Fruit fly (Drosophila melanogaster) whole organism, embryonic: ENCODE measurements around the gene CG9471.

Source experiments
- Bgb ChIP-seq: fragments of 200-800 bp; sonication (Bioruptor generic); IDR thresholded peaks from 2 replicates; pipeline ENCODE4 v1.3.6; 2022; ENCODE audit warnings: missing biosample characterization, missing genetic modification characterization; ENCODE audit not compliant: partially characterized antibody
- BtbVII ChIP-seq: fragments of 200-800 bp; sonication (Bioruptor generic); optimal IDR thresholded peaks from 3 replicates; lab custom pipeline; 2017; ENCODE audit warnings: missing biosample characterization, mild to moderate bottlenecking, missing genetic modification characterization
- CG10147 ChIP-seq: fragments of 200-800 bp; sonication (Bioruptor generic); optimal IDR thresholded peaks from 2 replicates; lab custom pipeline; 2019; ENCODE audit warnings: missing biosample characterization, mild to moderate bottlenecking, missing genetic modification characterization, moderate library complexity
- CG12104 ChIP-seq: fragments of 200-800 bp; sonication (Bioruptor generic); optimal IDR thresholded peaks from 3 replicates; lab custom pipeline; 2016; ENCODE audit warnings: missing biosample characterization, missing genetic modification characterization
- CG13123 ChIP-seq: fragments of 200-800 bp; sonication (Bioruptor generic); optimal IDR thresholded peaks from 2 replicates; lab custom pipeline; 2016; ENCODE audit warnings: missing biosample characterization, missing genetic modification characterization
- CG16863 ChIP-seq: fragments of 200-800 bp; sonication (Bioruptor generic); optimal IDR thresholded peaks from 3 replicates; lab custom pipeline; 2016; ENCODE audit warnings: missing biosample characterization, missing genetic modification characterization
- CG17912 ChIP-seq: fragments of 200-800 bp; sonication (Bioruptor generic); optimal IDR thresholded peaks from 2 replicates; lab custom pipeline; 2018; ENCODE audit warnings: missing biosample characterization, mild to moderate bottlenecking, missing genetic modification characterization
- CG1832 ChIP-seq: fragments of 200-800 bp; sonication (Bioruptor generic); optimal IDR thresholded peaks from 2 replicates; lab custom pipeline; 2017; ENCODE audit warnings: missing biosample characterization, mild to moderate bottlenecking, missing genetic modification characterization, inconsistent platforms
- CG18764 ChIP-seq: fragments of 200-800 bp; sonication (Bioruptor generic); optimal IDR thresholded peaks from 3 replicates; lab custom pipeline; 2016; ENCODE audit warnings: missing biosample characterization, missing genetic modification characterization
- CG32767 ChIP-seq: fragments of 200-800 bp; sonication (Bioruptor generic); IDR thresholded peaks from 2 replicates; pipeline ENCODE4 v1.3.6; 2022; ENCODE audit warnings: missing biosample characterization, missing genetic modification characterization
- CG33557 ChIP-seq: fragments of 200-800 bp; sonication (Bioruptor generic); optimal IDR thresholded peaks from 2 replicates; lab custom pipeline; 2019; ENCODE audit warnings: missing biosample characterization, mild to moderate bottlenecking, missing genetic modification characterization, moderate library complexity
- CG6683 ChIP-seq: fragments of 200-800 bp; sonication (Bioruptor generic); optimal IDR thresholded peaks from 2 replicates; lab custom pipeline; 2017; ENCODE audit warnings: missing biosample characterization, mild to moderate bottlenecking, missing genetic modification characterization, missing genetic modification reagents
- CG7556 ChIP-seq: fragments of 200-800 bp; sonication (Bioruptor generic); optimal IDR thresholded peaks from 2 replicates; lab custom pipeline; 2017; ENCODE audit warnings: missing biosample characterization, mild to moderate bottlenecking, missing genetic modification characterization
- CG7745 ChIP-seq: fragments of 200-800 bp; sonication (Bioruptor generic); optimal IDR thresholded peaks from 2 replicates; lab custom pipeline; 2018; ENCODE audit warnings: missing biosample characterization, mild to moderate bottlenecking, missing genetic modification characterization, moderate library complexity
- CG8944 ChIP-seq: fragments of 200-800 bp; sonication (Bioruptor generic); optimal IDR thresholded peaks from 3 replicates; lab custom pipeline; 2016; ENCODE audit warnings: missing biosample characterization, missing genetic modification characterization
- CoRest ChIP-seq: fragments of 200-800 bp; sonication (Bioruptor generic); optimal IDR thresholded peaks from 3 replicates; lab custom pipeline; 2018; ENCODE audit warnings: missing biosample characterization, mild to moderate bottlenecking, missing genetic modification characterization, moderate library complexity
- CrebB ChIP-seq: fragments of 200-800 bp; sonication (Bioruptor generic); optimal IDR thresholded peaks from 3 replicates; lab custom pipeline; 2018; ENCODE audit warnings: missing biosample characterization, mild to moderate bottlenecking, missing genetic modification characterization
- Dip3 ChIP-seq: fragments of 200-800 bp; sonication (Bioruptor generic); optimal IDR thresholded peaks from 3 replicates; lab custom pipeline; 2016; ENCODE audit warnings: missing biosample characterization, missing genetic modification characterization
- Dp ChIP-seq: fragments of 200-800 bp; sonication (Bioruptor generic); optimal IDR thresholded peaks from 2 replicates; lab custom pipeline; 2018; ENCODE audit warnings: missing biosample characterization, mild to moderate bottlenecking, missing genetic modification characterization, moderate library complexity
- GATAe ChIP-seq: fragments of 200-800 bp; sonication (Bioruptor generic); conservative IDR thresholded peaks from 2 replicates; pipeline ENCODE4 v1.3.6; 2022; ENCODE audit warnings: missing biosample characterization, missing genetic modification characterization
- Hand ChIP-seq: fragments of 200-800 bp; sonication (Bioruptor generic); optimal IDR thresholded peaks from 2 replicates; lab custom pipeline; 2017; ENCODE audit warnings: mild to moderate bottlenecking, missing biosample characterization, missing genetic modification reagents, missing genetic modification characterization
- Mad ChIP-seq: fragments of 200-800 bp; sonication (Bioruptor generic); optimal IDR thresholded peaks from 2 replicates; lab custom pipeline; 2016; ENCODE audit warnings: missing biosample characterization, missing genetic modification characterization
- Nf-YB ChIP-seq: fragments of 200-800 bp; sonication (Bioruptor generic); optimal IDR thresholded peaks from 3 replicates; lab custom pipeline; 2019; ENCODE audit warnings: missing biosample characterization, mild to moderate bottlenecking, missing genetic modification characterization, moderate library complexity
- Oli ChIP-seq: fragments of 200-800 bp; sonication (Bioruptor generic); optimal IDR thresholded peaks from 2 replicates; lab custom pipeline; 2018; ENCODE audit warnings: missing biosample characterization, mild to moderate bottlenecking, missing genetic modification characterization, moderate library complexity
- Poxn ChIP-seq: fragments of 200-800 bp; sonication (Bioruptor generic); IDR thresholded peaks from 2 replicates; pipeline ENCODE4 v1.3.6; 2022; ENCODE audit warnings: missing biosample characterization, missing genetic modification characterization
- Spps ChIP-seq: fragments of 200-800 bp; sonication (Bioruptor generic); optimal IDR thresholded peaks from 2 replicates; lab custom pipeline; 2018; ENCODE audit warnings: missing biosample characterization, mild to moderate bottlenecking, missing genetic modification characterization
- Vsx1 ChIP-seq: fragments of 200-800 bp; sonication (Bioruptor generic); optimal IDR thresholded peaks from 2 replicates; lab custom pipeline; 2017; ENCODE audit warnings: missing biosample characterization, mild to moderate bottlenecking, missing genetic modification characterization, missing genetic modification reagents
- ac ChIP-seq: fragments of 200-800 bp; sonication (Bioruptor generic); optimal IDR thresholded peaks from 3 replicates; lab custom pipeline; 2017; ENCODE audit warnings: missing biosample characterization, mild to moderate bottlenecking, missing genetic modification characterization
- ato ChIP-seq: fragments of 200-800 bp; sonication (Bioruptor generic); IDR thresholded peaks from 2 replicates; pipeline ENCODE4 v1.3.6; 2022; ENCODE audit warnings: missing biosample characterization, missing genetic modification characterization; ENCODE audit not compliant: partially characterized antibody
- az2 ChIP-seq: fragments of 200-800 bp; sonication (Bioruptor generic); optimal IDR thresholded peaks from 3 replicates; lab custom pipeline; 2016; ENCODE audit warnings: missing biosample characterization, missing genetic modification characterization
- bab2 ChIP-seq: fragments of 200-800 bp; sonication (Bioruptor generic); optimal IDR thresholded peaks from 2 replicates; lab custom pipeline; 2016; ENCODE audit warnings: missing biosample characterization, missing genetic modification characterization
- cas ChIP-seq: fragments of 200-800 bp; sonication (Bioruptor generic); IDR thresholded peaks from 2 replicates; pipeline ENCODE4 v1.3.6; 2022; ENCODE audit warnings: missing biosample characterization, missing genetic modification characterization
- croc ChIP-seq: fragments of 200-800 bp; sonication (Bioruptor generic); conservative IDR thresholded peaks from 3 replicates; pipeline ENCODE4 v1.3.6; 2022; ENCODE audit warnings: missing biosample characterization, missing genetic modification characterization
- cwo ChIP-seq: fragments of 200-800 bp; sonication (Bioruptor generic); optimal IDR thresholded peaks from 3 replicates; lab custom pipeline; 2017; ENCODE audit warnings: missing biosample characterization, missing genetic modification characterization, mild to moderate bottlenecking, moderate library complexity, missing genetic modification reagents
- dm ChIP-seq: fragments of 200-800 bp; sonication (Bioruptor generic); optimal IDR thresholded peaks from 3 replicates; lab custom pipeline; 2016; ENCODE audit warnings: missing biosample characterization, missing genetic modification characterization
- gcm ChIP-seq: fragments of 200-800 bp; sonication (Bioruptor generic); optimal IDR thresholded peaks from 2 replicates; lab custom pipeline; 2019; ENCODE audit warnings: missing biosample characterization, mild to moderate bottlenecking, missing genetic modification characterization, moderate library complexity
- hkb ChIP-seq, 2 experiments: fragments of 200-800 bp in 1 of 2; fragments of >200 bp in 1 of 2; sonication (Bioruptor generic) in 1 of 2; IDR thresholded peaks in 1 of 2; optimal IDR thresholded peaks in 1 of 2; 2 replicates each; pipeline versions ENCODE4 v1.3.6 to Lab custom; 2017 to 2022; ENCODE audit warnings: missing biosample characterization in 1 of 2, missing genetic modification characterization in 1 of 2
- jumu ChIP-seq: fragments of 200-800 bp; sonication (Bioruptor generic); optimal IDR thresholded peaks from 3 replicates; lab custom pipeline; 2016; ENCODE audit warnings: missing biosample characterization, missing genetic modification characterization
- lilli ChIP-seq: fragments of 200-800 bp; sonication (Bioruptor generic); optimal IDR thresholded peaks from 3 replicates; lab custom pipeline; 2016; ENCODE audit warnings: missing biosample characterization, missing genetic modification characterization
- oc ChIP-seq: fragments of 200-800 bp; sonication (Bioruptor generic); optimal IDR thresholded peaks from 2 replicates; lab custom pipeline; 2018; ENCODE audit warnings: missing biosample characterization, mild to moderate bottlenecking, missing genetic modification characterization, moderate library complexity
- onecut ChIP-seq: fragments of 200-800 bp; sonication (Bioruptor generic); IDR thresholded peaks from 2 replicates; pipeline ENCODE4 v1.3.6; 2022; ENCODE audit warnings: missing biosample characterization, missing genetic modification characterization
- org-1 ChIP-seq: fragments of 200-800 bp; sonication (Bioruptor generic); optimal IDR thresholded peaks from 2 replicates; lab custom pipeline; 2017; ENCODE audit warnings: missing biosample characterization, missing genetic modification characterization
- pfk ChIP-seq: fragments of 200-800 bp; sonication (Bioruptor generic); optimal IDR thresholded peaks from 2 replicates; lab custom pipeline; 2018; ENCODE audit warnings: missing biosample characterization, mild to moderate bottlenecking, missing genetic modification characterization, moderate library complexity
- ro ChIP-seq: fragments of 200-800 bp; sonication (Bioruptor generic); IDR thresholded peaks from 2 replicates; pipeline ENCODE4 v1.3.6; 2022; ENCODE audit warnings: missing biosample characterization, missing genetic modification characterization
- sima ChIP-seq: fragments of 200-800 bp; sonication (Bioruptor generic); optimal IDR thresholded peaks from 2 replicates; lab custom pipeline; 2016; ENCODE audit warnings: missing biosample characterization, missing genetic modification characterization
- tio ChIP-seq: fragments of 200-800 bp; sonication (Bioruptor generic); optimal IDR thresholded peaks from 2 replicates; lab custom pipeline; 2017; ENCODE audit warnings: missing biosample characterization, missing genetic modification characterization, inconsistent platforms
- tup ChIP-seq: fragments of 200-800 bp; sonication (Bioruptor generic); optimal IDR thresholded peaks from 2 replicates; lab custom pipeline; 2016; ENCODE audit warnings: missing biosample characterization, mild to moderate bottlenecking, missing genetic modification characterization, moderate library complexity

The CG9471 gene

DNA sequence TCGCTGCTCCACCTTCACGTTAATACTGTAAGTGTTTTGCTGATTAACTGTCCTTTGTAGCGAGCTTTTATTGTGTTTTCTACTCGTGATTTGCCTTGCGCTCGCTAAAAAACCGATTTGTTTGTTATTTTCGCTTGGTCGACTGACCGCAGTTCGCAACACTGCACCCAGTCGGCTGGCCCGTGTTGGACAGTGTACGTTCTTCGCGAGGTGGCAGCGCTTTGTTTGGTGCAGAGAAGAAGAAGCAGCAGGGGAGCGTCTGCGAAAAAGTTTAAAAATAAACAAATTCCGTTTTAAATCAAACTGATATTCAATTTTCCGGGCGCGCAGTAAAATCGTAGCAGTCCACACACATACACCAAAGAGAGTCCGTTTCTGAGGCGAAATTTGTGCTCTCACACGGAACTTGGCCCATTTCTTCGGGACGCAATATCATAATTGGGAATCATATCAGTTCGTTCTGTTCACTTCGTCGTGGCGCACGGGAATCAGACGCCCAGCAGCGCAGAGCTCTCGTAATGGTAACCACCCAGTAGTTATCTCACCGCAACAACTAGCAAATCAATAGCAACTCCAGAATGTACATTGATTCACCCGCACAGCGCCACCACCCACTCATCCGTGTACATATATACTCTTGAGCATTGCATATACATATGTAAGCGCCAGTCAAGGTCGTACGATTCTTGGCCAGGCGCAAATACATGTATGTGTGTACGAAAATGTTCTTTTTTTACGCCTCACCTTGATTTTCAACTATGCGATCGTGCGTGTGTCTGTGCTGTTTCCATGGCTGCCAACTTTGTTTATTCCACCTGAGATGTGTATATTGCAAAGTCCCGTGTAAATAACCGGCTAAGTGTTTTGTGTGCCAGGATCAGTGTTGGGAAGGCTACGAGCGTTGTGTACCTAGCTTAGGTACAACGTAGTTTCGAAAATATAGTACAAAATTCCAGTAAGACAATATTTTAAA is 3.4 kb downstream of the CG9471 start, which contains the start of gene Naa80 (continued):
- peak; percentile 6 for TF ChIP-seq CoRest (tag; lab: Kevin White, UChicago)
- TF ChIP-seq org-1 (GFP tag; lab: Kevin White, UChicago), result no peak
- TF ChIP-seq oc (tag; lab: Kevin White, UChicago), result no peak
- peak; percentile 36 for TF ChIP-seq CG12104 (GFP tag; lab: Kevin White, UChicago)
- peak; percentile 66 for TF ChIP-seq bab2 (GFP tag; lab: Kevin White, UChicago)
- TF ChIP-seq Vsx1 (GFP tag; lab: Kevin White, UChicago), result no peak
- peak; percentile 26; the same call in 1 of the 2 replicates for TF ChIP-seq cas (GFP tag; lab: Robert Waterston, UW)
- TF ChIP-seq CG17912, result peak; percentile 82
- TF ChIP-seq CG33557 (GFP tag; lab: Kevin White, UChicago), result no peak
- TF ChIP-seq lilli (GFP tag; lab: Kevin White, UChicago), result peak; percentile 75
- peak; percentile 58 for TF ChIP-seq tup (GFP tag; lab: Kevin White, UChicago)
- TF ChIP-seq Dip3 (GFP tag; lab: Kevin White, UChicago), result peak; percentile 83
- no peak; the same call in 1 of the 2 replicates for TF ChIP-seq ato (GFP tag; lab: Robert Waterston, UW)
- peak; percentile 67 for TF ChIP-seq dm (GFP tag; lab: Kevin White, UChicago)
- TF ChIP-seq onecut (GFP tag; lab: Robert Waterston, UW), result peak; percentile 41; the same call in 1 of the 2 replicates
- TF ChIP-seq sima (GFP tag; lab: Kevin White, UChicago), result no peak
- TF ChIP-seq ro (GFP tag; lab: Robert Waterston, UW), result no peak
- peak; percentile 81 for TF ChIP-seq hkb (optimal IDR thresholded peaks at IDR 0.05; lab: Kevin White, UChicago)
- TF ChIP-seq hkb (GFP tag; IDR thresholded peaks at IDR 0.05; lab: Robert Waterston, UW), result peak; percentile 37; the same call in 1 of the 2 replicates
- no peak for TF ChIP-seq Spps (tag; lab: Kevin White, UChicago)
- TF ChIP-seq Hand (GFP tag; lab: Kevin White, UChicago), result no peak
- no peak for TF ChIP-seq CG7745 (tag; lab: Kevin White, UChicago)
- TF ChIP-seq BtbVII (GFP tag; lab: Kevin White, UChicago), result peak; percentile 4
- no peak for TF ChIP-seq CrebB
- TF ChIP-seq CG7556, result peak; percentile 48
- peak; percentile 69 for TF ChIP-seq Mad (GFP tag; lab: Kevin White, UChicago)
- TF ChIP-seq CG18764 (GFP tag; lab: Kevin White, UChicago), result peak; percentile 34
- TF ChIP-seq CG16863 (GFP tag; lab: Kevin White, UChicago), result peak; percentile 27
- peak; percentile 37 for TF ChIP-seq CG10147 (GFP tag; lab: Kevin White, UChicago)
- no peak for TF ChIP-seq ac (GFP tag; lab: Kevin White, UChicago)
- peak; percentile 3 for TF ChIP-seq CG13123 (GFP tag; lab: Kevin White, UChicago)
- TF ChIP-seq Bgb, result peak; percentile 66
- peak; percentile 44 for TF ChIP-seq az2 (GFP tag; lab: Kevin White, UChicago)
- TF ChIP-seq cwo (GFP tag; lab: Kevin White, UChicago), result peak; percentile 25
- no peak for TF ChIP-seq Nf-YB (GFP tag; lab: Kevin White, UChicago)
- TF ChIP-seq CG8944 (GFP tag; lab: Kevin White, UChicago), result peak; percentile 77
- no peak for TF ChIP-seq tio (GFP tag; lab: Kevin White, UChicago)
- no peak for TF ChIP-seq Poxn (GFP tag; lab: Robert Waterston, UW)
- no peak for TF ChIP-seq CG6683 (GFP tag; lab: Kevin White, UChicago)
- TF ChIP-seq pfk, result no peak
- no peak for TF ChIP-seq croc (GFP tag; lab: Robert Waterston, UW)
- TF ChIP-seq gcm (GFP tag; lab: Kevin White, UChicago), result no peak
- peak; percentile 83 for TF ChIP-seq Dp (GFP tag; lab: Kevin White, UChicago)
- peak; percentile 89 for TF ChIP-seq jumu (GFP tag; lab: Kevin White, UChicago)
- TF ChIP-seq GATAe, result no peak
- TF ChIP-seq CG32767 (GFP tag; lab: Robert Waterston, UW), result 0 out of 2 replicates have a peak, but pooled peaks have one; percentile 25
- TF ChIP-seq CG1832, result no peak
- no peak for TF ChIP-seq Oli (tag; lab: Kevin White, UChicago)
